Worm (Caenorhabditis elegans): Measurements from ENCODE around the gene C39E9.7.

C39E9.7 gene

DNA sequence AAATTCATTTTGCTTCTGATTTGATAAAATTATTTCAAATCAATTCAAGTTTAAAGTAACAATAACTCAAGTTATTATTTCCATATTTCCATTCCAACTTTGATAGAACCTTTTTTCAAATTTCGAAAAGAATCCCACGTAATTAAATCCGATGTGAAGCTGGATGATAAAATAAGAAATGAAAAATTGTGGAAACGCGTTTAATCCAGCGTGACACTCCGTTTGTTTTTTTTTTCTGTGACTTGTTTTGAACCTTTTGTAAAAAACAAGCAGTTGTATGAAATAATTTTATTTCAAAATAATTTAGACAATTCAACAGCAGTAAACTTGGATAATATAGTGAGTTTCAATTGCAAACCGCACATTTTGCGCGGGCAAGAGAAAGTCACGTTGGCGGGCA lies 24.0 kb downstream of the C39E9.7 start, which contains the start of gene F49E11.7:
F49E11.7 (plus strand) TSS at position 301 of the 400 bp plus-strand sequence.
- TF ChIP-seq gmeb-1 (tag; optimal IDR thresholded peaks at IDR 0.05), result no peak
- no peak for TF ChIP-seq nhr-21 (tag; optimal IDR thresholded peaks at IDR 0.05)
- no peak for TF ChIP-seq sma-3 (GFP tag; optimal IDR thresholded peaks at IDR 0.05)
- no peak for TF ChIP-seq ceh-16 (tag; optimal IDR thresholded peaks at IDR 0.05)
- no peak for TF ChIP-seq C34F6.9 (tag; optimal IDR thresholded peaks at IDR 0.05)
- no peak for TF ChIP-seq ceh-82 (tag; optimal IDR thresholded peaks at IDR 0.05)

DNA sequence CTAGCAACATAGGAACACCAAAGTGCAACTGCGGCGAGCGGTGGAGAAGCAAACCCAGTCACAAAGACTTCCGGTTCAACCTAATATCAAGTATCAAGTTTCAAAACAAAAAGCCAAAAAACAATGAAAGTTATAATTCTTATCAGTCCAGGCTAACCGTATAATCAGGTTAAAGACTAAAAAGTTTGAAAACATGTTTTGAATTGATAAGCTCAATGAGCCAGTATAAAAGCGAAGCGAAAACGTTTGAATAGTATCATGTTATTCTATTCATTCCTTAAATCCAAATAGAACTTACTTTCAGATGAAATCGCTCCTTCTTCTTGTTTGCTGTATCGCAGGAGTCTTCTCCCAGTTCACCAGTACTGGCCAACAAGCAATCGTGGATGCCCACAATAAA lies 25.4 kb downstream of the C39E9.7 start, which contains the start of gene scl-11:
scl-11 (plus strand) TSS at position 301 of the 400 bp plus-strand sequence.
- TF ChIP-seq elt-3 (tag; optimal IDR thresholded peaks at IDR 0.05), result no peak

DNA sequence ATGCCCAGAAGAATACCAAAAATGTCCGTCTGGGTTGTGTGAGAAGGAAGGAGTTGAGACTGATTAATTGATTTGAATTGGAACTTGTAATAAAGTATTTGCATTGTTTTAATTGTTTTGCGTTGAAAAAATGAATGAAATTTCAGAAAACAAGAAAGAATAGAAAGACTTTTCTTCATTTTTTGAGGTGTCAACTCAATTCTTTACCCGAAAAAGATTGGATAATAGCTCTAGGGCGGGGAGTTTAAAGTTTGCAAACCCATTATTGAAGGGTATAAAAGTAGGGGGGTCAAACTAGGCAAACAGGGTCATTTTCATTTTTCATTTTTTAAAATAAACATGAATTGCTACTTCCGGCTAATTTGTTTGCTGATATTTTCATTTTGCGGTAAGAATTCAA lies 28.4 kb downstream of the C39E9.7 start, which contains the start of gene scl-10:
scl-10 (plus strand) TSS at position 301 of the 400 bp plus-strand sequence.
- TF ChIP-seq egl-27 (tag; optimal IDR thresholded peaks at IDR 0.05) (no peak), nhr-6 (tag; optimal IDR thresholded peaks at IDR 0.05) (no peak), nhr-129 (tag; optimal IDR thresholded peaks at IDR 0.05) (no peak), ceh-16 (tag; optimal IDR thresholded peaks at IDR 0.05) (no peak), ama-1 (optimal IDR thresholded peaks at IDR 0.05) (no peak), sma-9 (GFP tag; optimal IDR thresholded peaks at IDR 0.05) (no peak), sma-9 (tag; optimal IDR thresholded peaks at IDR 0.05) (no peak), unc-62 (GFP tag; optimal IDR thresholded peaks at IDR 0.05) (no peak), elt-3 (tag; optimal IDR thresholded peaks at IDR 0.05) (no peak), lin-13 (GFP tag; optimal IDR thresholded peaks at IDR 0.05) (no peak), peb-1 (tag; optimal IDR thresholded peaks at IDR 0.05) (no peak), ztf-1 (GFP tag; conservative IDR thresholded peaks at IDR 0.05) (no peak), mdl-1 (tag; optimal IDR thresholded peaks at IDR 0.05) (no peak), nhr-10 (tag; optimal IDR thresholded peaks at IDR 0.05) (no peak), unc-55 (GFP tag; optimal IDR thresholded peaks at IDR 0.05) (no peak), lin-11 (tag; optimal IDR thresholded peaks at IDR 0.05) (no peak), nhr-21 (tag; optimal IDR thresholded peaks at IDR 0.05) (no peak), dmd-4 (tag; optimal IDR thresholded peaks at IDR 0.05) (no peak), aly-2 (tag; optimal IDR thresholded peaks at IDR 0.05) (no peak), ztf-4 (tag; optimal IDR thresholded peaks at IDR 0.05) (no peak)

DNA sequence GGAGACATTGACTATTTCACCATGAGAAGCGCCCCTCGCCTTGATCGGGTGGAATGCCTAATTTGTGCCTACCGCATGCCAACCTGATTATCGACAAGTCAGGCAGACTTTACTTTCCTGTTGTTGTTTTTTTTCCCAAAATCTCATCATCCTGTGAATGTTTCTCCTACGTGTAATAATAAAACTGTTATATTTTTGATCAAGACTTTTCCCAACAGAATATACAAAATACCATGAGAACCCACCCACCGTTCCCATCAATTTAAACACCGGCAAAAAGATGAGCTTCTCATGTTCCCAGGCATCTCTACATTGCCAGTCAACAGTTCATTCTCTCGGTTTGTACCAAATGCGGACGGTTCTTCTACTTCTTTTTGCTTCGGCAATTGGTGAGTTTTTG lies 29.7 kb downstream of the C39E9.7 start, which contains the start of gene scl-9:
scl-9 (plus strand) TSS at position 301 of the 400 bp plus-strand sequence.
- TF ChIP-seq nhr-21 (tag; optimal IDR thresholded peaks at IDR 0.05), result no peak
- no peak for TF ChIP-seq ceh-16 (tag; optimal IDR thresholded peaks at IDR 0.05)
- TF ChIP-seq lin-39 (tag; optimal IDR thresholded peaks at IDR 0.05), result no peak
- no peak for TF ChIP-seq snpc-4 (tag; optimal IDR thresholded peaks at IDR 0.05)
- TF ChIP-seq ztf-11 (tag; optimal IDR thresholded peaks at IDR 0.05), result no peak
- no peak for TF ChIP-seq mab-5 (tag; optimal IDR thresholded peaks at IDR 0.05)
- no peak for TF ChIP-seq ZK546.5 (tag; optimal IDR thresholded peaks at IDR 0.05)
- no peak for TF ChIP-seq elt-1 (tag; optimal IDR thresholded peaks at IDR 0.05)
- TF ChIP-seq unc-55 (GFP tag; optimal IDR thresholded peaks at IDR 0.05), result no peak
- TF ChIP-seq dmd-4 (tag; optimal IDR thresholded peaks at IDR 0.05), result no peak
- TF ChIP-seq R02D3.7 (tag; optimal IDR thresholded peaks at IDR 0.05), result no peak
- TF ChIP-seq nhr-25 (tag; optimal IDR thresholded peaks at IDR 0.05), result no peak
- TF ChIP-seq nhr-11 (tag; optimal IDR thresholded peaks at IDR 0.05), result no peak
- TF ChIP-seq sem-4 (tag; optimal IDR thresholded peaks at IDR 0.05), result no peak
- TF ChIP-seq egl-27 (tag; optimal IDR thresholded peaks at IDR 0.05), result no peak
- TF ChIP-seq ztf-1 (GFP tag; conservative IDR thresholded peaks at IDR 0.05), result no peak
- TF ChIP-seq nhr-77 (tag; optimal IDR thresholded peaks at IDR 0.05), result no peak
- TF ChIP-seq mdl-1 (tag; optimal IDR thresholded peaks at IDR 0.05), result no peak
- no peak for TF ChIP-seq ztf-4 (tag; optimal IDR thresholded peaks at IDR 0.05)
- no peak for TF ChIP-seq unc-39 (tag; optimal IDR thresholded peaks at IDR 0.05)

DNA sequence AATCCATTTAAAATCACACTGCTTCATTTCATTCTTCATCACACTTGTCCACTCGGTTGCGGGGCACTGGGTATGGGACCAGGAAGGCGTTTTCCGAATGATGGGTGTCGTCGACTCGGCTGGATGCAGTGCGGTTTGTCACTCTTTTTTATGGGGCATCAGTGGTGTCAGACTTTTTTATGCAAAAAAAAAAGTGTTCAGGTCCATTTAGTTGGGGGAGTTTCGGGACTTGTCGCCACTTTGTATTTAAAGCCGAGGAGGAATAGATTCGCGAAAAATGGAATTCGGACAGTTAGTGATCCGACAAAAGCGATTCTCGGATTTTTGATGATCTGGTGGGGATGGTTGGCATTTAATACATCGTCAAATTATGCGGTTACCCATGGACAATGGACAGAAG lies 31.5 kb downstream of the C39E9.7 start:
- TF ChIP-seq mab-5 (tag; optimal IDR thresholded peaks at IDR 0.05), result no peak
- TF ChIP-seq unc-55 (GFP tag; optimal IDR thresholded peaks at IDR 0.05), result no peak
- no peak for TF ChIP-seq mdl-1 (tag; optimal IDR thresholded peaks at IDR 0.05)
- TF ChIP-seq unc-39 (tag; optimal IDR thresholded peaks at IDR 0.05), result no peak
- no peak for TF ChIP-seq peb-1 (tag; optimal IDR thresholded peaks at IDR 0.05)
- no peak for TF ChIP-seq aly-2 (tag; optimal IDR thresholded peaks at IDR 0.05)
- TF ChIP-seq nhr-129 (tag; optimal IDR thresholded peaks at IDR 0.05), result no peak
- TF ChIP-seq elt-3 (tag; optimal IDR thresholded peaks at IDR 0.05), result no peak
- no peak for TF ChIP-seq sma-9 (GFP tag; optimal IDR thresholded peaks at IDR 0.05)
- no peak for TF ChIP-seq sma-9 (tag; optimal IDR thresholded peaks at IDR 0.05)
- no peak for TF ChIP-seq ceh-16 (tag; optimal IDR thresholded peaks at IDR 0.05)
- no peak for TF ChIP-seq unc-62 (GFP tag; optimal IDR thresholded peaks at IDR 0.05)
- no peak for TF ChIP-seq nhr-10 (tag; optimal IDR thresholded peaks at IDR 0.05)
- no peak for TF ChIP-seq Y55F3AM.14 (GFP tag; optimal IDR thresholded peaks at IDR 0.05)
- TF ChIP-seq sma-3 (GFP tag; optimal IDR thresholded peaks at IDR 0.05), result no peak
- no peak for TF ChIP-seq nhr-12 (tag; optimal IDR thresholded peaks at IDR 0.05)
